Worm (Caenorhabditis elegans) whole organism, L4 larva: Measurements from ENCODE around the gene F25B5.5.

ENCODE experiments used
- F44E2.7 ChIP-seq: fragments of 200-800 bp; sonication (Bioruptor generic); IDR thresholded peaks from 2 replicates; pipeline ENCODE4 v2.1.2; 2022; ENCODE audit warnings: missing genetic modification characterization, missing compliant biosample characterization
- R02D3.7 ChIP-seq: fragments of 150-350 bp; sonication (generic microtip); optimal IDR thresholded peaks from 3 replicates; lab custom pipeline; 2014; ENCODE audit warnings: missing biosample characterization, missing genetic modification characterization
- T20F7.1 ChIP-seq: fragments of 200-800 bp; sonication (Bioruptor generic); optimal IDR thresholded peaks from 2 replicates; lab custom pipeline; 2018; ENCODE audit warnings: mild to moderate bottlenecking, missing genetic modification characterization, missing compliant biosample characterization
- Y105C5A.15 ChIP-seq: fragments of 200-800 bp; sonication (Bioruptor generic); IDR thresholded peaks from 2 replicates; pipeline ENCODE4 v1.3.6; 2022; ENCODE audit warnings: missing genetic modification characterization, missing compliant biosample characterization
- Y75B8A.6 ChIP-seq: fragments of 200-800 bp; sonication (Bioruptor generic); IDR thresholded peaks from 2 replicates; pipeline ENCODE4 v1.3.6; 2022; ENCODE audit warnings: missing genetic modification reagents, missing genetic modification characterization, missing compliant biosample characterization
- ZK546.5 ChIP-seq, 2 experiments: sonication (generic microtip); optimal IDR thresholded peaks; 2 replicates each; lab custom pipeline; 2017; ENCODE audit warnings: missing biosample characterization in 2 of 2, missing genetic modification characterization in 2 of 2
- aha-1 ChIP-seq: fragments of 150-350 bp; peaks from one replicate; lab custom pipeline; 2014; ENCODE audit warnings: missing biosample characterization, missing genetic modification characterization
- ama-1 ChIP-seq: fragments of 150-350 bp; optimal IDR thresholded peaks from 2 replicates; lab custom pipeline; 2014; ENCODE audit warnings: inconsistent platforms, mixed read lengths
- arid-1 ChIP-seq: fragments of 200-800 bp; sonication (Bioruptor generic); conservative IDR thresholded peaks from 2 replicates; pipeline ENCODE4 v1.3.6; 2022; ENCODE audit warnings: missing genetic modification reagents, missing genetic modification characterization, missing compliant biosample characterization
- ceh-32 ChIP-seq: sonication (generic microtip); optimal IDR thresholded peaks from 2 replicates; lab custom pipeline; 2016; ENCODE audit warnings: mild to moderate bottlenecking, missing genetic modification characterization, missing compliant biosample characterization; ENCODE audit not compliant: poor library complexity
- ceh-44 ChIP-seq: fragments of 200-800 bp; sonication (Bioruptor generic); IDR thresholded peaks from 2 replicates; pipeline ENCODE4 v1.3.6; 2022; ENCODE audit warnings: missing genetic modification reagents, missing genetic modification characterization, missing compliant biosample characterization
- ceh-62 ChIP-seq: sonication (generic microtip); optimal IDR thresholded peaks from 2 replicates; lab custom pipeline; 2017; ENCODE audit warnings: missing biosample characterization, missing genetic modification characterization
- ceh-82 ChIP-seq: sonication (generic microtip); optimal IDR thresholded peaks from 2 replicates; lab custom pipeline; 2017; ENCODE audit warnings: missing biosample characterization, missing genetic modification characterization
- ctbp-1 ChIP-seq: fragments of 200-800 bp; sonication (Bioruptor generic); IDR thresholded peaks from 2 replicates; pipeline ENCODE4 v1.3.6; 2022; ENCODE audit warnings: missing genetic modification reagents, missing genetic modification characterization, missing compliant biosample characterization
- dmd-8 ChIP-seq: fragments of 200-800 bp; sonication (Bioruptor generic); IDR thresholded peaks from 2 replicates; pipeline ENCODE4 v1.3.6; 2022; ENCODE audit warnings: missing genetic modification characterization, missing compliant biosample characterization
- duxl-1 ChIP-seq: sonication (generic microtip); optimal IDR thresholded peaks from 2 replicates; lab custom pipeline; 2016; ENCODE audit warnings: mild to moderate bottlenecking, missing genetic modification characterization, moderate library complexity, missing compliant biosample characterization; ENCODE audit not compliant: poor library complexity
- dve-1 ChIP-seq: sonication (generic microtip); optimal IDR thresholded peaks from 2 replicates; lab custom pipeline; 2017; ENCODE audit warnings: antibody characterized with exemption, mild to moderate bottlenecking, missing genetic modification characterization, missing compliant biosample characterization; ENCODE audit not compliant: insufficient read depth
- egl-43 ChIP-seq: fragments of 200-800 bp; sonication (Bioruptor generic); IDR thresholded peaks from 2 replicates; pipeline ENCODE4 v1.3.6; 2022; ENCODE audit warnings: missing genetic modification reagents, missing genetic modification characterization, missing compliant biosample characterization
- hlh-11 ChIP-seq: fragments of 200-800 bp; sonication (Bioruptor generic); optimal IDR thresholded peaks from 2 replicates; lab custom pipeline; 2018; ENCODE audit warnings: mild to moderate bottlenecking, missing genetic modification characterization, missing compliant biosample characterization
- hlh-30 ChIP-seq: sonication (generic microtip); optimal IDR thresholded peaks from 2 replicates; lab custom pipeline; 2017; ENCODE audit warnings: antibody characterized with exemption, mild to moderate bottlenecking, missing genetic modification characterization, missing compliant biosample characterization; ENCODE audit not compliant: insufficient read depth
- lim-7 ChIP-seq: fragments of 200-800 bp; sonication (Bioruptor generic); IDR thresholded peaks from 2 replicates; pipeline ENCODE4 v1.3.6; 2022; ENCODE audit warnings: missing genetic modification characterization, missing compliant biosample characterization
- lin-13 ChIP-seq: fragments of 150-350 bp; optimal IDR thresholded peaks from 2 replicates; lab custom pipeline; 2014; ENCODE audit warnings: missing biosample characterization, missing genetic modification reagents, missing genetic modification characterization
- lin-29 ChIP-seq: fragments of 200-800 bp; sonication (Bioruptor generic); IDR thresholded peaks from 2 replicates; pipeline ENCODE4 v1.3.6; 2022; ENCODE audit warnings: missing genetic modification reagents, missing genetic modification characterization, missing compliant biosample characterization
- lin-39 ChIP-seq: fragments of 150-350 bp; optimal IDR thresholded peaks from 2 replicates; lab custom pipeline; 2014; ENCODE audit warnings: missing biosample characterization, missing genetic modification reagents, missing genetic modification characterization
- madf-9 ChIP-seq: fragments of 200-800 bp; sonication (Bioruptor generic); conservative IDR thresholded peaks from 2 replicates; pipeline ENCODE4 v1.3.6; 2022; ENCODE audit warnings: missing genetic modification reagents, missing genetic modification characterization, missing compliant biosample characterization
- mdl-1 ChIP-seq, 2 experiments: fragments of 150-350 bp in 1 of 2; sonication (generic microtip) in 1 of 2; optimal IDR thresholded peaks; 2 replicates each; lab custom pipeline; 2014 to 2017; ENCODE audit warnings: missing biosample characterization in 2 of 2, missing genetic modification characterization in 2 of 2
- mdt-29 ChIP-seq: fragments of 200-800 bp; sonication (Bioruptor generic); IDR thresholded peaks from 2 replicates; pipeline ENCODE4 v1.3.6; 2022; ENCODE audit warnings: missing genetic modification reagents, missing genetic modification characterization, missing compliant biosample characterization
- mep-1 ChIP-seq: fragments of 150-350 bp; sonication (generic microtip); optimal IDR thresholded peaks from 3 replicates; lab custom pipeline; 2014; ENCODE audit warnings: missing biosample characterization, missing genetic modification characterization
- mes-2 ChIP-seq: sonication (generic microtip); optimal IDR thresholded peaks from 2 replicates; lab custom pipeline; 2016; ENCODE audit warnings: missing genotype, mild to moderate bottlenecking, missing genetic modification characterization, missing compliant biosample characterization; ENCODE audit not compliant: poor library complexity, severe bottlenecking
- nhr-10 ChIP-seq: fragments of 150-350 bp; optimal IDR thresholded peaks from 2 replicates; lab custom pipeline; 2014; ENCODE audit warnings: missing biosample characterization, missing genetic modification characterization
- nhr-102 ChIP-seq: sonication (generic microtip); optimal IDR thresholded peaks from 2 replicates; lab custom pipeline; 2016; ENCODE audit warnings: mild to moderate bottlenecking, missing genetic modification characterization, moderate library complexity, missing compliant biosample characterization
- nhr-25 ChIP-seq: sonication (generic microtip); optimal IDR thresholded peaks from 2 replicates; lab custom pipeline; 2017; ENCODE audit warnings: missing genetic modification characterization, mild to moderate bottlenecking, missing compliant biosample characterization, antibody characterized with exemption, moderate library complexity, borderline replicate concordance; ENCODE audit not compliant: insufficient read depth
- nhr-28 ChIP-seq: fragments of 150-350 bp; optimal IDR thresholded peaks from 2 replicates; lab custom pipeline; 2014; ENCODE audit warnings: missing biosample characterization, missing genetic modification characterization
- nhr-41 ChIP-seq: fragments of 200-800 bp; sonication (Bioruptor generic); IDR thresholded peaks from 2 replicates; pipeline ENCODE4 v1.3.6; 2022; ENCODE audit warnings: missing genetic modification reagents, missing genetic modification characterization, missing compliant biosample characterization
- nhr-6 ChIP-seq: fragments of 150-350 bp; optimal IDR thresholded peaks from 2 replicates; lab custom pipeline; 2014; ENCODE audit warnings: missing biosample characterization, missing genetic modification characterization
- nhr-77 ChIP-seq: fragments of 150-350 bp; optimal IDR thresholded peaks from 2 replicates; lab custom pipeline; 2014; ENCODE audit warnings: missing biosample characterization, missing genetic modification characterization
- saeg-2 ChIP-seq: fragments of 200-800 bp; sonication (Bioruptor generic); IDR thresholded peaks from 2 replicates; pipeline ENCODE4 v1.3.6; 2022; ENCODE audit warnings: missing genetic modification reagents, missing genetic modification characterization, missing compliant biosample characterization
- sdz-12 ChIP-seq: fragments of 200-800 bp; sonication (Bioruptor generic); optimal IDR thresholded peaks from 2 replicates; lab custom pipeline; 2018; ENCODE audit warnings: mild to moderate bottlenecking, missing genetic modification characterization, missing compliant biosample characterization
- tag-97 ChIP-seq: fragments of 200-800 bp; sonication (Bioruptor generic); IDR thresholded peaks from 2 replicates; pipeline ENCODE4 v1.3.6; 2022; ENCODE audit warnings: missing genetic modification characterization, missing compliant biosample characterization
- tra-1 ChIP-seq: fragments of 200-800 bp; sonication (Bioruptor generic); IDR thresholded peaks from 2 replicates; pipeline ENCODE4 v1.3.6; 2022; ENCODE audit warnings: missing genetic modification reagents, missing genetic modification characterization, missing compliant biosample characterization
- unc-130 ChIP-seq: sonication (generic microtip); optimal IDR thresholded peaks from 2 replicates; lab custom pipeline; 2016; ENCODE audit warnings: missing genetic modification reagents, missing genetic modification characterization, missing compliant biosample characterization
- unc-62 ChIP-seq, 3 experiments: fragments of 150-350 bp in 1 of 3; sonication (generic microtip); optimal IDR thresholded peaks in 2 of 3; peaks in 1 of 3; 1 replicate in 1 of 3; 2 replicates in 2 of 3; lab custom pipeline; 2014 to 2017; ENCODE audit warnings: missing biosample characterization in 3 of 3, missing genetic modification characterization in 3 of 3, missing genetic modification reagents in 3 of 3, missing genotype in 1 of 3
- vab-7 ChIP-seq: fragments of 200-800 bp; sonication (Bioruptor generic); IDR thresholded peaks from 2 replicates; pipeline ENCODE4 v1.3.6; 2022; ENCODE audit warnings: missing genetic modification reagents, missing genetic modification characterization, missing compliant biosample characterization
- zfp-3 ChIP-seq: fragments of 200-800 bp; sonication (Bioruptor generic); conservative IDR thresholded peaks from 2 replicates; pipeline ENCODE4 v1.3.6; 2022; ENCODE audit warnings: missing genetic modification reagents, missing genetic modification characterization, missing compliant biosample characterization
- zip-11 ChIP-seq: fragments of 200-800 bp; sonication (Bioruptor generic); IDR thresholded peaks from 2 replicates; pipeline ENCODE4 v1.3.6; 2022; ENCODE audit warnings: missing genetic modification characterization, missing compliant biosample characterization
- zip-2 ChIP-seq: fragments of 150-350 bp; optimal IDR thresholded peaks from 2 replicates; lab custom pipeline; 2014; ENCODE audit warnings: missing biosample characterization, missing genetic modification characterization
- ztf-11 ChIP-seq: fragments of 150-350 bp; optimal IDR thresholded peaks from 2 replicates; lab custom pipeline; 2014; ENCODE audit warnings: missing biosample characterization, missing genetic modification characterization
- ztf-7 ChIP-seq: fragments of 150-350 bp; optimal IDR thresholded peaks from 2 replicates; lab custom pipeline; 2014; ENCODE audit warnings: missing biosample characterization, missing genetic modification characterization

Gene F25B5.5

DNA sequence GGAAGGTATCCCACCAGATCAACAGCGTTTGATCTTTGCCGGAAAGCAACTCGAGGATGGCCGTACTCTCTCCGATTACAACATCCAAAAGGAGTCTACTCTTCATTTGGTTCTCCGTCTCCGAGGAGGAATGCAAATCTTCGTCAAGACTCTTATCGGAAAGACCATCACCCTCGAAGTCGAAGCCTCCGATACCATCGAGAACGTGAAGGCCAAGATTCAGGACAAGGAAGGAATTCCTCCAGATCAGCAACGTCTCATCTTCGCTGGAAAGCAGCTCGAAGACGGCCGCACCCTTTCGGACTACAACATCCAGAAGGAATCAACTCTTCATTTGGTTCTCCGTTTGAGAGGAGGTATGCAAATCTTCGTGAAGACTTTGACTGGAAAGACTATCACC, 3.8 kb downstream of the F25B5.5 start (continued):
- TF ChIP-seq lin-39 (tag; lab: Kevin White, UChicago), result no peak

DNA sequence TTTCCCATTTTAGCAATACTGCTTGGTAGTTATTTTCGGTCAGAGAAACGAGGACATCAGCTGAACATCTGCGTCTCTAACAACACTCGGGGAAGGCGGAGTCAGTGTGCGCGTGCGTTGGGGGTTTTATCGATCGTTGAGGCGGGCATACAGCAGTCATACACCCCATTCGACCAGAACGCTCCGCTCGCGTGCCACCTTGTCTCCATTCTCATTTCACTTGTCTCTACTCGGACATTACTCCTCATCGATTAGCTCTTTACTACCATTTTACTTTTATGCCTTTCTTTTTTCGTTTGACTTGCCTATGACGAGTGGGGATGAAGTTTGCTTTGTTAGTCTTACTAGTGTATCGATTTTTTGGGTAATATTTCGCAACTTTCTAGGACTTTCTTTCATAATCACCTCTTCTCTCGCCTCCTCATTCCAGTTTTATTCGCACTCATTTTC, 5.4 kb downstream of the F25B5.5 start:
- TF ChIP-seq hlh-30 (tag; lab: Kevin White, UChicago), result peak; percentile 98
- peak; percentile 44 for TF ChIP-seq T20F7.1 (GFP tag; lab: Kevin White, UChicago)
- peak; percentile 87 for TF ChIP-seq mep-1 (tag; lab: Kevin White, UChicago)
- TF ChIP-seq F44E2.7 (GFP tag; lab: Robert Waterston, UW), result no peak
- no peak for TF ChIP-seq nhr-25 (tag; lab: Kevin White, UChicago)
- no peak for TF ChIP-seq nhr-41 (GFP tag; lab: Robert Waterston, UW)
- TF ChIP-seq ztf-11 (tag; lab: Kevin White, UChicago), result no peak
- peak; percentile 30; the same call in 1 of the 2 replicates for TF ChIP-seq dmd-8 (GFP tag; lab: Robert Waterston, UW)
- TF ChIP-seq vab-7, result no peak; the same call in 1 of the 2 replicates
- TF ChIP-seq duxl-1 (tag; lab: Kevin White, UChicago), result peak; percentile 67
- TF ChIP-seq nhr-77 (tag; lab: Kevin White, UChicago), result peak; percentile 21
- TF ChIP-seq ceh-32 (tag; lab: Kevin White, UChicago), result no peak
- no peak for TF ChIP-seq sdz-12 (GFP tag; lab: Kevin White, UChicago)
- no peak for TF ChIP-seq nhr-102 (tag; lab: Kevin White, UChicago)
- no peak for TF ChIP-seq zip-11
- no peak for TF ChIP-seq zfp-3 (GFP tag; lab: Robert Waterston, UW)
- TF ChIP-seq Y105C5A.15 (GFP tag; lab: Robert Waterston, UW), result no peak
- no peak for TF ChIP-seq saeg-2 (GFP tag; lab: Robert Waterston, UW)
- no peak for TF ChIP-seq R02D3.7 (tag; lab: Kevin White, UChicago)
- no peak for TF ChIP-seq Y75B8A.6 (GFP tag; lab: Robert Waterston, UW)
- no peak for TF ChIP-seq unc-130 (GFP tag; lab: Kevin White, UChicago)
- TF ChIP-seq zip-2 (tag; lab: Kevin White, UChicago), result peak; percentile 79
- no peak for TF ChIP-seq tag-97 (GFP tag; lab: Robert Waterston, UW)
- TF ChIP-seq tra-1 (GFP tag; lab: Robert Waterston, UW), result peak; percentile 34; the same call in 1 of the 2 replicates
- no peak for TF ChIP-seq ztf-7 (tag; lab: Kevin White, UChicago)
- peak; percentile 67 for TF ChIP-seq nhr-28
- no peak for TF ChIP-seq ceh-44
- TF ChIP-seq hlh-11 (tag; lab: Kevin White, UChicago), result peak; percentile 92
- TF ChIP-seq ctbp-1 (GFP tag; lab: Robert Waterston, UW), result peak; percentile 71
- TF ChIP-seq madf-9 (GFP tag; lab: Robert Waterston, UW), result peak; percentile 59
- TF ChIP-seq mdt-29 (GFP tag; lab: Robert Waterston, UW), result 0 out of 2 replicates have a peak, but pooled peaks have one; percentile 50
- no peak for TF ChIP-seq ceh-82 (tag; lab: Kevin White, UChicago)
- no peak for TF ChIP-seq nhr-10 (tag; lab: Kevin White, UChicago)
- peak; percentile 97 for TF ChIP-seq ama-1 (lab: Kevin White, UChicago)
- TF ChIP-seq lin-13 (GFP tag; lab: Kevin White, UChicago), result peak; percentile 45
- TF ChIP-seq aha-1 (tag; lab: Kevin White, UChicago), result peak; percentile 99
- no peak for TF ChIP-seq ceh-62 (tag; lab: Kevin White, UChicago)
- peak; percentile 51; the same call in 1 of the 2 replicates for TF ChIP-seq lim-7 (GFP tag; lab: Robert Waterston, UW)
- TF ChIP-seq dve-1 (tag; lab: Kevin White, UChicago), result peak; percentile 85
- TF ChIP-seq ZK546.5 (tag; optimal IDR thresholded peaks at IDR 0.05; lab: Kevin White, UChicago), result no peak
- TF ChIP-seq arid-1 (GFP tag; lab: Robert Waterston, UW), result peak; percentile 50; the same call in 1 of the 2 replicates
- TF ChIP-seq egl-43, result peak; percentile 75
- no peak; the same call in 1 of the 2 replicates for TF ChIP-seq lin-29 (GFP tag; lab: Robert Waterston, UW)
- TF ChIP-seq mes-2, result peak; percentile 60
- TF ChIP-seq nhr-6, result no peak
- TF ChIP-seq mdl-1 (tag; optimal IDR thresholded peaks at IDR 0.05; lab: Kevin White, UChicago), result peak; percentile 96
- TF ChIP-seq unc-62 (GFP tag; optimal IDR thresholded peaks at IDR 0.05 in 1 of 2; lab: Kevin White, UChicago), result peak in 1 of 2 experiments; percentile 99
- TF ChIP-seq unc-62 (tag; optimal IDR thresholded peaks at IDR 0.05; lab: Kevin White, UChicago), result peak; percentile 18
